Worm (Caenorhabditis elegans) whole organism, L4 larva: ENCODE data around the gene jmjd-4.

Source experiments
- F10B5.3 ChIP-seq: sonication (generic microtip); optimal IDR thresholded peaks from 2 replicates; lab custom pipeline; 2016; ENCODE audit warnings: mild to moderate bottlenecking, missing genetic modification characterization, missing compliant biosample characterization
- F49E8.2 ChIP-seq: sonication (generic microtip); optimal IDR thresholded peaks from 2 replicates; lab custom pipeline; 2016; ENCODE audit warnings: missing compliant biosample characterization, mild to moderate bottlenecking, missing genetic modification characterization, borderline replicate concordance
- Y105C5A.15 ChIP-seq: fragments of 200-800 bp; sonication (Bioruptor generic); IDR thresholded peaks from 2 replicates; pipeline ENCODE4 v1.3.6; 2022; ENCODE audit warnings: missing genetic modification characterization, missing compliant biosample characterization
- Y75B8A.6 ChIP-seq: fragments of 200-800 bp; sonication (Bioruptor generic); IDR thresholded peaks from 2 replicates; pipeline ENCODE4 v1.3.6; 2022; ENCODE audit warnings: missing genetic modification reagents, missing genetic modification characterization, missing compliant biosample characterization
- ZK337.2 ChIP-seq: fragments of 200-800 bp; sonication (Bioruptor generic); IDR thresholded peaks from 2 replicates; pipeline ENCODE4 v1.3.6; 2022; ENCODE audit warnings: missing genetic modification reagents, missing genetic modification characterization, missing compliant biosample characterization
- aha-1 ChIP-seq: fragments of 150-350 bp; peaks from one replicate; lab custom pipeline; 2014; ENCODE audit warnings: missing biosample characterization, missing genetic modification characterization
- ceh-28 ChIP-seq: fragments of 150-350 bp; optimal IDR thresholded peaks from 2 replicates; lab custom pipeline; 2014; ENCODE audit warnings: missing biosample characterization, missing genetic modification reagents, missing genetic modification characterization
- ceh-82 ChIP-seq: sonication (generic microtip); optimal IDR thresholded peaks from 2 replicates; lab custom pipeline; 2017; ENCODE audit warnings: missing biosample characterization, missing genetic modification characterization
- ctbp-1 ChIP-seq: fragments of 200-800 bp; sonication (Bioruptor generic); IDR thresholded peaks from 2 replicates; pipeline ENCODE4 v1.3.6; 2022; ENCODE audit warnings: missing genetic modification reagents, missing genetic modification characterization, missing compliant biosample characterization
- dmd-8 ChIP-seq: fragments of 200-800 bp; sonication (Bioruptor generic); IDR thresholded peaks from 2 replicates; pipeline ENCODE4 v1.3.6; 2022; ENCODE audit warnings: missing genetic modification characterization, missing compliant biosample characterization
- dmd-9 ChIP-seq: fragments of 200-800 bp; sonication (Bioruptor generic); IDR thresholded peaks from 2 replicates; pipeline ENCODE4 v1.3.6; 2022; ENCODE audit warnings: missing genetic modification reagents, missing genetic modification characterization, missing compliant biosample characterization
- fkh-10 ChIP-seq: fragments of 150-350 bp; optimal IDR thresholded peaks from 2 replicates; lab custom pipeline; 2014; ENCODE audit warnings: missing biosample characterization, missing genetic modification reagents, missing genetic modification characterization
- hlh-30 ChIP-seq: sonication (generic microtip); optimal IDR thresholded peaks from 2 replicates; lab custom pipeline; 2017; ENCODE audit warnings: antibody characterized with exemption, mild to moderate bottlenecking, missing genetic modification characterization, missing compliant biosample characterization; ENCODE audit not compliant: insufficient read depth
- hmg-1.1 ChIP-seq: fragments of 200-800 bp; sonication (Bioruptor generic); IDR thresholded peaks from 2 replicates; pipeline ENCODE4 v1.3.6; 2022; ENCODE audit warnings: missing genetic modification reagents, missing genetic modification characterization, missing compliant biosample characterization
- lim-7 ChIP-seq: fragments of 200-800 bp; sonication (Bioruptor generic); IDR thresholded peaks from 2 replicates; pipeline ENCODE4 v1.3.6; 2022; ENCODE audit warnings: missing genetic modification characterization, missing compliant biosample characterization
- lin-13 ChIP-seq: fragments of 150-350 bp; optimal IDR thresholded peaks from 2 replicates; lab custom pipeline; 2014; ENCODE audit warnings: missing biosample characterization, missing genetic modification reagents, missing genetic modification characterization
- lin-15B ChIP-seq: fragments of 150-350 bp; sonication (generic microtip); optimal IDR thresholded peaks from 3 replicates; lab custom pipeline; 2014; ENCODE audit warnings: missing biosample characterization, missing genetic modification characterization
- lsy-2 ChIP-seq, 2 experiments: fragments of 150-350 bp in 1 of 2; sonication (generic microtip) in 1 of 2; optimal IDR thresholded peaks; 2 replicates each; lab custom pipeline; 2014 to 2017; ENCODE audit warnings: missing biosample characterization in 2 of 2, missing genetic modification characterization in 2 of 2
- madf-5 ChIP-seq, 2 experiments: fragments of 200-800 bp; sonication (Bioruptor generic); IDR thresholded peaks; 2 replicates each; pipeline ENCODE4 v1.3.6; 2022; ENCODE audit warnings: missing compliant biosample characterization in 2 of 2, missing genetic modification characterization in 2 of 2
- mdl-1 ChIP-seq, 2 experiments: fragments of 150-350 bp in 1 of 2; sonication (generic microtip) in 1 of 2; optimal IDR thresholded peaks; 2 replicates each; lab custom pipeline; 2014 to 2017; ENCODE audit warnings: missing biosample characterization in 2 of 2, missing genetic modification characterization in 2 of 2
- mxl-3 ChIP-seq: fragments of 200-800 bp; sonication (Bioruptor generic); optimal IDR thresholded peaks from 2 replicates; lab custom pipeline; 2018; ENCODE audit warnings: mild to moderate bottlenecking, missing genetic modification characterization, missing compliant biosample characterization
- nhr-11 ChIP-seq: fragments of 150-350 bp; optimal IDR thresholded peaks from 2 replicates; lab custom pipeline; 2014; ENCODE audit warnings: missing biosample characterization, missing genetic modification characterization
- nhr-25 ChIP-seq: sonication (generic microtip); optimal IDR thresholded peaks from 2 replicates; lab custom pipeline; 2017; ENCODE audit warnings: missing genetic modification characterization, mild to moderate bottlenecking, missing compliant biosample characterization, antibody characterized with exemption, moderate library complexity, borderline replicate concordance; ENCODE audit not compliant: insufficient read depth
- pha-4 ChIP-seq, 2 experiments: fragments of 150-350 bp in 1 of 2; fragments of 200-800 bp in 1 of 2; sonication (Bioruptor generic) in 1 of 2; IDR thresholded peaks in 1 of 2; optimal IDR thresholded peaks in 1 of 2; 2 replicates each; pipeline versions ENCODE4 v1.3.6 to Lab custom; 2014 to 2022; ENCODE audit warnings: missing genetic modification characterization in 2 of 2, missing genetic modification reagents in 2 of 2, missing biosample characterization in 1 of 2, missing compliant biosample characterization in 1 of 2
- rbr-2 ChIP-seq: sonication (generic microtip); optimal IDR thresholded peaks from 2 replicates; lab custom pipeline; 2016; ENCODE audit warnings: missing genotype, missing genetic modification characterization, missing compliant biosample characterization
- sdz-12 ChIP-seq: fragments of 200-800 bp; sonication (Bioruptor generic); optimal IDR thresholded peaks from 2 replicates; lab custom pipeline; 2018; ENCODE audit warnings: mild to moderate bottlenecking, missing genetic modification characterization, missing compliant biosample characterization
- set-16 ChIP-seq: fragments of 200-800 bp; sonication (Bioruptor generic); IDR thresholded peaks from 2 replicates; pipeline ENCODE4 v1.3.6; 2022; ENCODE audit warnings: missing genetic modification reagents, missing genetic modification characterization, missing compliant biosample characterization
- spr-3 ChIP-seq: fragments of 200-800 bp; sonication (Bioruptor generic); optimal IDR thresholded peaks from 2 replicates; lab custom pipeline; 2018; ENCODE audit warnings: mild to moderate bottlenecking, missing genetic modification characterization, missing compliant biosample characterization
- unc-62 ChIP-seq, 3 experiments: fragments of 150-350 bp in 1 of 3; sonication (generic microtip); optimal IDR thresholded peaks in 2 of 3; peaks in 1 of 3; 1 replicate in 1 of 3; 2 replicates in 2 of 3; lab custom pipeline; 2014 to 2017; ENCODE audit warnings: missing biosample characterization in 3 of 3, missing genetic modification characterization in 3 of 3, missing genetic modification reagents in 3 of 3, missing genotype in 1 of 3
- vab-7 ChIP-seq: fragments of 200-800 bp; sonication (Bioruptor generic); IDR thresholded peaks from 2 replicates; pipeline ENCODE4 v1.3.6; 2022; ENCODE audit warnings: missing genetic modification reagents, missing genetic modification characterization, missing compliant biosample characterization
- ztf-11 ChIP-seq: fragments of 150-350 bp; optimal IDR thresholded peaks from 2 replicates; lab custom pipeline; 2014; ENCODE audit warnings: missing biosample characterization, missing genetic modification characterization

The jmjd-4 gene

ce11 chrIII:10367355-10367909, 33.6 kb upstream of the jmjd-4 start:
- TF ChIP-seq ceh-28 (tag; lab: Kevin White, UChicago) (peak; percentile 57), lin-15B (no peak), unc-62 (GFP tag; optimal IDR thresholded peaks at IDR 0.05 in 1 of 2; lab: Kevin White, UChicago) (peak in 1 of 2 experiments; percentile 62), unc-62 (tag; optimal IDR thresholded peaks at IDR 0.05; lab: Kevin White, UChicago) (no peak), hlh-30 (peak; percentile 38), ZK337.2 (GFP tag; lab: Robert Waterston, UW) (no peak), mdl-1 (tag; optimal IDR thresholded peaks at IDR 0.05; lab: Kevin White, UChicago) (peak in 1 of 2 experiments; percentile 21), rbr-2 (tag; lab: Kevin White, UChicago) (peak; percentile 15), ctbp-1 (GFP tag; lab: Robert Waterston, UW) (no peak), aha-1 (tag; lab: Kevin White, UChicago) (peak; percentile 78), lsy-2 (tag; optimal IDR thresholded peaks at IDR 0.05; lab: Kevin White, UChicago) (peak in 1 of 2 experiments; percentile 10), set-16 (GFP tag; lab: Robert Waterston, UW) (peak; percentile 24; the same call in 1 of the 2 replicates), hmg-1.1 (GFP tag; lab: Robert Waterston, UW) (0 out of 2 replicates have a peak, but pooled peaks have one; percentile 33), fkh-10 (GFP tag; lab: Kevin White, UChicago) (peak; percentile 33)

ce11 chrIII:10364656-10365055, 30.8 kb upstream of the jmjd-4 start, which contains the start of gene tbc-8:
Gene tbc-8, plus strand, starts transcription at chrIII:10364956.
- peak; percentile 48 for TF ChIP-seq aha-1 (tag; lab: Kevin White, UChicago)
- TF ChIP-seq ceh-82 (tag; lab: Kevin White, UChicago): no peak
- no peak for TF ChIP-seq vab-7 (GFP tag; lab: Robert Waterston, UW)

ce11 chrIII:10362920-10363319, 29.1 kb upstream of the jmjd-4 start:
- TF ChIP-seq F10B5.3 (tag; lab: Kevin White, UChicago) (no peak), madf-5 (GFP tag; IDR thresholded peaks at IDR 0.05; lab: Robert Waterston, UW) (no peak), nhr-25 (tag; lab: Kevin White, UChicago) (no peak), dmd-8 (GFP tag; lab: Robert Waterston, UW) (no peak), spr-3 (no peak), nhr-11 (tag; lab: Kevin White, UChicago) (no peak), lin-13 (no peak)

ce11 chrIII:10361456-10361855, 27.6 kb upstream of the jmjd-4 start:
- TF ChIP-seq pha-4 (GFP tag; IDR thresholded peaks at IDR 0.05; lab: Robert Waterston, UW) (no peak), pha-4 (tag; optimal IDR thresholded peaks at IDR 0.05; lab: Kevin White, UChicago) (no peak), sdz-12 (no peak), madf-5 (GFP tag; IDR thresholded peaks at IDR 0.05; lab: Robert Waterston, UW) (no peak), vab-7 (GFP tag; lab: Robert Waterston, UW) (no peak), dmd-9 (GFP tag; lab: Robert Waterston, UW) (no peak), ztf-11 (tag; lab: Kevin White, UChicago) (no peak), F49E8.2 (tag; lab: Kevin White, UChicago) (no peak), mxl-3 (GFP tag; lab: Kevin White, UChicago) (no peak), Y75B8A.6 (GFP tag; lab: Robert Waterston, UW) (no peak), Y105C5A.15 (GFP tag; lab: Robert Waterston, UW) (no peak), set-16 (GFP tag; lab: Robert Waterston, UW) (no peak)

- TF ChIP-seq lim-7 (GFP tag; lab: Robert Waterston, UW) (no peak), aha-1 (tag; lab: Kevin White, UChicago) (peak; percentile 93)
These were observed 26.1 kb upstream of the jmjd-4 start for ce11 chrIII:10359916-10360315.
